Worm (Caenorhabditis elegans): Measurements from ENCODE around the gene rom-1.

DNA sequence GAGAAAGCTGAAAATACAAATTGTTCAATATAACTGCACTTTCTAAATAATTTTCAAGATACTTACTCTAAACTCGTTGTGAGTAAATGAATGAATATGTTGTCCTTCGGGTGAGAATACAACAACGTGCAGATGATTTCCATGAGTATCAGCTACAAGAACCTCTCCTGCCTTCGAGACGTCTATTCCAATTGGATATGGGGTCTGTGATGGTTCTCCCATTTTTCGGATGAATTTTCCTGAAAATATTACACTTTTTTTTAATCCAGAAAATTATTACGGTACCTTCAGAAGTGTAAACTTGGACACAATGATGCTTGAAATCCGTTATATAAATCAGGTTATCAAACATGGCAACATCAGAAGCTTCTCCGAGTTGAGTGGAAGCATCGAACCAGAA, 11.7 kb upstream of the rom-1 start:
- TF ChIP-seq ama-1 (optimal IDR thresholded peaks at IDR 0.05), result no peak
- TF ChIP-seq ama-1 (GFP tag; optimal IDR thresholded peaks at IDR 0.05), result no peak
- TF ChIP-seq egl-18 (GFP tag; IDR thresholded peaks at IDR 0.05), result no peak
- no peak for TF ChIP-seq F55B11.4 (tag; optimal IDR thresholded peaks at IDR 0.05; ENCODE audit: borderline replicate concordance, insufficient read depth)
- TF ChIP-seq ztf-26 (tag; optimal IDR thresholded peaks at IDR 0.05), result no peak
- no peak for TF ChIP-seq snpc-4 (GFP tag; optimal IDR thresholded peaks at IDR 0.05)
- TF ChIP-seq snpc-4 (tag; optimal IDR thresholded peaks at IDR 0.05), result no peak
- no peak for TF ChIP-seq bed-1 (GFP tag; IDR thresholded peaks at IDR 0.05)
- TF ChIP-seq rcor-1 (GFP tag; IDR thresholded peaks at IDR 0.05), result no peak
- no peak for TF ChIP-seq unc-62 (GFP tag; optimal IDR thresholded peaks at IDR 0.05)
- TF ChIP-seq ztf-6 (GFP tag; IDR thresholded peaks at IDR 0.05), result no peak
- no peak for TF ChIP-seq K12H6.12 (tag; optimal IDR thresholded peaks at IDR 0.05)
- no peak for TF ChIP-seq ztf-25 (GFP tag; IDR thresholded peaks at IDR 0.05)
- TF ChIP-seq mcd-1 (GFP tag; IDR thresholded peaks at IDR 0.05), result no peak

Measured in whole organism, young adult.